Fruit fly (Drosophila melanogaster) whole organism, embryonic: ENCODE data around the gene Ctu2.

ENCODE experiments used
- CG10274 ChIP-seq: fragments of 200-800 bp; sonication (Bioruptor generic); optimal IDR thresholded peaks from 3 replicates; lab custom pipeline; 2017; ENCODE audit warnings: missing biosample characterization, mild to moderate bottlenecking, missing genetic modification characterization
- CG11560 ChIP-seq: fragments of 200-800 bp; sonication (Bioruptor generic); IDR thresholded peaks from 3 replicates; pipeline ENCODE4 v1.3.6; 2022; ENCODE audit warnings: missing biosample characterization, missing genetic modification characterization
- CG11723 ChIP-seq: fragments of 200-800 bp; sonication (Bioruptor generic); optimal IDR thresholded peaks from 2 replicates; lab custom pipeline; 2017; ENCODE audit warnings: missing biosample characterization, mild to moderate bottlenecking, missing genetic modification characterization
- CG12299 ChIP-seq: fragments of 200-800 bp; sonication (Bioruptor generic); optimal IDR thresholded peaks from 2 replicates; lab custom pipeline; 2018; ENCODE audit warnings: missing biosample characterization, mild to moderate bottlenecking, missing genetic modification characterization
- CG12942 ChIP-seq: fragments of 200-800 bp; sonication (Bioruptor generic); optimal IDR thresholded peaks from 3 replicates; lab custom pipeline; 2016; ENCODE audit warnings: missing biosample characterization, missing genetic modification characterization
- CG14710 ChIP-seq: fragments of 200-800 bp; sonication (Bioruptor generic); optimal IDR thresholded peaks from 3 replicates; lab custom pipeline; 2019; ENCODE audit warnings: missing biosample characterization, mild to moderate bottlenecking, missing genetic modification characterization, moderate library complexity
- CG15601 ChIP-seq: fragments of 200-800 bp; sonication (Bioruptor generic); optimal IDR thresholded peaks from 3 replicates; lab custom pipeline; 2019; ENCODE audit warnings: missing biosample characterization, mild to moderate bottlenecking, missing genetic modification characterization, moderate library complexity
- CG16815 ChIP-seq: fragments of 200-800 bp; sonication (Bioruptor generic); optimal IDR thresholded peaks from 3 replicates; lab custom pipeline; 2017; ENCODE audit warnings: missing biosample characterization, mild to moderate bottlenecking, missing genetic modification characterization
- CG17568 ChIP-seq: fragments of 200-800 bp; sonication (Bioruptor generic); optimal IDR thresholded peaks from 2 replicates; lab custom pipeline; 2018; ENCODE audit warnings: missing biosample characterization, mild to moderate bottlenecking, missing genetic modification characterization, moderate library complexity
- CG18599 ChIP-seq: fragments of 200-800 bp; sonication (Bioruptor generic); optimal IDR thresholded peaks from 3 replicates; lab custom pipeline; 2017; ENCODE audit warnings: missing biosample characterization, missing genetic modification characterization, mild to moderate bottlenecking, moderate library complexity, missing genetic modification reagents
- CG2678 ChIP-seq: fragments of 200-800 bp; sonication (Bioruptor generic); optimal IDR thresholded peaks from 3 replicates; lab custom pipeline; 2019; ENCODE audit warnings: missing biosample characterization, mild to moderate bottlenecking, missing genetic modification characterization, moderate library complexity
- CG2889 ChIP-seq: fragments of 200-800 bp; sonication (Bioruptor generic); IDR thresholded peaks from 3 replicates; pipeline ENCODE4 v1.3.6; 2022; ENCODE audit warnings: missing biosample characterization, missing genetic modification characterization
- CG30020 ChIP-seq: fragments of 200-800 bp; optimal IDR thresholded peaks from 2 replicates; lab custom pipeline; 2019; ENCODE audit warnings: missing biosample characterization, mild to moderate bottlenecking, missing genetic modification characterization, moderate library complexity
- CG30431 ChIP-seq: fragments of 200-800 bp; sonication (Bioruptor generic); optimal IDR thresholded peaks from 2 replicates; lab custom pipeline; 2017; ENCODE audit warnings: missing biosample characterization, missing genetic modification characterization
- CG31365 ChIP-seq: fragments of 200-800 bp; sonication (Bioruptor generic); optimal IDR thresholded peaks from 2 replicates; lab custom pipeline; 2018; ENCODE audit warnings: missing biosample characterization, mild to moderate bottlenecking, missing genetic modification characterization
- CG3995 ChIP-seq: fragments of 200-800 bp; sonication (Bioruptor generic); optimal IDR thresholded peaks from 3 replicates; lab custom pipeline; 2016; ENCODE audit warnings: missing biosample characterization, missing genetic modification characterization
- CG4730 ChIP-seq: fragments of 200-800 bp; sonication (Bioruptor generic); IDR thresholded peaks from 2 replicates; pipeline ENCODE4 v1.3.6; 2022; ENCODE audit warnings: missing biosample characterization, missing genetic modification characterization
- CG6854 ChIP-seq: fragments of 200-800 bp; sonication (Bioruptor generic); optimal IDR thresholded peaks from 3 replicates; lab custom pipeline; 2017; ENCODE audit warnings: missing biosample characterization, mild to moderate bottlenecking, missing genetic modification characterization
- CG8944 ChIP-seq: fragments of 200-800 bp; sonication (Bioruptor generic); optimal IDR thresholded peaks from 3 replicates; lab custom pipeline; 2016; ENCODE audit warnings: missing biosample characterization, missing genetic modification characterization
- Camta ChIP-seq: fragments of 200-800 bp; sonication (Bioruptor generic); optimal IDR thresholded peaks from 2 replicates; lab custom pipeline; 2016; ENCODE audit warnings: missing biosample characterization, missing genetic modification characterization
- D ChIP-seq, 2 experiments: fragments of 200-800 bp in 1 of 2; fragments of >200 bp in 1 of 2; sonication (Bioruptor generic) in 1 of 2; optimal IDR thresholded peaks; 2 replicates in 1 of 2; 3 replicates in 1 of 2; lab custom pipeline; 2017; ENCODE audit warnings: mild to moderate bottlenecking in 1 of 2, missing biosample characterization in 1 of 2, missing genetic modification characterization in 1 of 2, missing genetic modification reagents in 1 of 2
- Dbx ChIP-seq: fragments of 200-800 bp; sonication (Bioruptor generic); IDR thresholded peaks from 3 replicates; pipeline ENCODE4 v1.3.6; 2022; ENCODE audit warnings: missing biosample characterization, missing genetic modification characterization
- Dll ChIP-seq: fragments of 200-800 bp; sonication (Bioruptor generic); IDR thresholded peaks from 4 replicates; pipeline ENCODE4 v1.3.6; 2022; ENCODE audit warnings: missing biosample characterization, missing genetic modification characterization; ENCODE audit not compliant: partially characterized antibody
- E2f2 ChIP-seq: fragments of 200-800 bp; sonication (Bioruptor generic); IDR thresholded peaks from 2 replicates; pipeline ENCODE4 v1.3.6; 2022; ENCODE audit warnings: missing biosample characterization, missing genetic modification characterization
- Eip74EF ChIP-seq, 2 experiments: fragments of 200-800 bp in 1 of 2; fragments of >200 bp in 1 of 2; sonication (Bioruptor generic) in 1 of 2; optimal IDR thresholded peaks; 2 replicates each; lab custom pipeline; 2017 to 2019; ENCODE audit warnings: missing biosample characterization in 2 of 2, missing genetic modification characterization in 2 of 2, mild to moderate bottlenecking in 1 of 2, moderate library complexity in 1 of 2
- Meics ChIP-seq: fragments of 200-800 bp; sonication (Bioruptor generic); optimal IDR thresholded peaks from 2 replicates; lab custom pipeline; 2017; ENCODE audit warnings: missing biosample characterization, mild to moderate bottlenecking, missing genetic modification characterization
- Myb ChIP-seq: fragments of 200-800 bp; sonication (Bioruptor generic); optimal IDR thresholded peaks from 2 replicates; lab custom pipeline; 2016; ENCODE audit warnings: missing biosample characterization, missing genetic modification characterization
- NC2α ChIP-seq: fragments of 200-800 bp; sonication (Bioruptor generic); optimal IDR thresholded peaks from 2 replicates; lab custom pipeline; 2016; ENCODE audit warnings: missing biosample characterization, missing genetic modification characterization
- NfI ChIP-seq: fragments of 200-800 bp; sonication (Bioruptor generic); optimal IDR thresholded peaks from 3 replicates; lab custom pipeline; 2018; ENCODE audit warnings: missing biosample characterization, mild to moderate bottlenecking, missing genetic modification characterization, moderate library complexity
- Scr ChIP-seq: fragments of 200-800 bp; sonication (Bioruptor generic); IDR thresholded peaks from 2 replicates; pipeline ENCODE4 v1.3.6; 2022; ENCODE audit warnings: missing biosample characterization, missing genetic modification characterization; ENCODE audit not compliant: partially characterized antibody
- Six4 ChIP-seq: fragments of 200-800 bp; sonication (Bioruptor generic); optimal IDR thresholded peaks from 2 replicates; lab custom pipeline; 2016; ENCODE audit warnings: missing biosample characterization, missing genetic modification characterization
- Sox100B ChIP-seq: fragments of 200-800 bp; sonication (Bioruptor generic); optimal IDR thresholded peaks from 3 replicates; lab custom pipeline; 2018; ENCODE audit warnings: missing biosample characterization, mild to moderate bottlenecking, missing genetic modification characterization
- crol ChIP-seq: fragments of 200-800 bp; sonication (Bioruptor generic); IDR thresholded peaks from 2 replicates; pipeline ENCODE4 v1.3.6; 2022; ENCODE audit warnings: missing biosample characterization, missing genetic modification characterization
- cwo ChIP-seq: fragments of 200-800 bp; sonication (Bioruptor generic); optimal IDR thresholded peaks from 3 replicates; lab custom pipeline; 2017; ENCODE audit warnings: missing biosample characterization, missing genetic modification characterization, mild to moderate bottlenecking, moderate library complexity, missing genetic modification reagents
- en ChIP-seq: fragments of 200-800 bp; sonication (Bioruptor generic); optimal IDR thresholded peaks from 2 replicates; lab custom pipeline; 2016; ENCODE audit warnings: missing biosample characterization, missing genetic modification characterization
- eyg ChIP-seq: fragments of 200-800 bp; sonication (Bioruptor generic); optimal IDR thresholded peaks from 3 replicates; lab custom pipeline; 2016; ENCODE audit warnings: missing biosample characterization, missing genetic modification characterization
- gsb-n ChIP-seq: fragments of 200-800 bp; sonication (Bioruptor generic); optimal IDR thresholded peaks from 3 replicates; lab custom pipeline; 2018; ENCODE audit warnings: missing biosample characterization, mild to moderate bottlenecking, missing genetic modification characterization
- her ChIP-seq: fragments of 200-800 bp; sonication (Bioruptor generic); optimal IDR thresholded peaks from 2 replicates; lab custom pipeline; 2016; ENCODE audit warnings: missing biosample characterization, missing genetic modification characterization
- hth ChIP-seq: fragments of >200 bp; optimal IDR thresholded peaks from 2 replicates; lab custom pipeline; 2017; ENCODE audit warnings: inconsistent platforms
- ind ChIP-seq: fragments of 200-800 bp; sonication (Bioruptor generic); optimal IDR thresholded peaks from 3 replicates; lab custom pipeline; 2016; ENCODE audit warnings: missing biosample characterization, missing genetic modification characterization
- ken ChIP-seq: fragments of 200-800 bp; sonication (Bioruptor generic); IDR thresholded peaks from 3 replicates; pipeline ENCODE4 v1.3.6; 2022; ENCODE audit warnings: missing biosample characterization, missing genetic modification characterization
- klu ChIP-seq: fragments of 200-800 bp; sonication (Bioruptor generic); IDR thresholded peaks from 2 replicates; pipeline ENCODE4 v1.3.6; 2022; ENCODE audit warnings: missing biosample characterization, missing genetic modification characterization
- kni ChIP-seq: fragments of 200-800 bp; sonication (Bioruptor generic); optimal IDR thresholded peaks from 3 replicates; lab custom pipeline; 2017; ENCODE audit warnings: mild to moderate bottlenecking, missing biosample characterization, missing genetic modification reagents, missing genetic modification characterization
- lbe ChIP-seq: fragments of 200-800 bp; sonication (Bioruptor generic); optimal IDR thresholded peaks from 2 replicates; lab custom pipeline; 2016; ENCODE audit warnings: missing biosample characterization, mild to moderate bottlenecking, missing genetic modification characterization
- luna ChIP-seq: fragments of 200-800 bp; sonication (Bioruptor generic); optimal IDR thresholded peaks from 2 replicates; lab custom pipeline; 2016; ENCODE audit warnings: missing biosample characterization, missing genetic modification characterization
- pb ChIP-seq: fragments of 200-800 bp; sonication (Bioruptor generic); optimal IDR thresholded peaks from 3 replicates; lab custom pipeline; 2016; ENCODE audit warnings: missing biosample characterization, missing genetic modification characterization
- pnt ChIP-seq: fragments of 200-800 bp; sonication (Bioruptor generic); optimal IDR thresholded peaks from 3 replicates; lab custom pipeline; 2016; ENCODE audit warnings: missing biosample characterization, missing genetic modification characterization
- sima ChIP-seq: fragments of 200-800 bp; sonication (Bioruptor generic); optimal IDR thresholded peaks from 2 replicates; lab custom pipeline; 2016; ENCODE audit warnings: missing biosample characterization, missing genetic modification characterization
- sisA ChIP-seq: fragments of 200-800 bp; sonication (Bioruptor generic); IDR thresholded peaks from 2 replicates; pipeline ENCODE4 v1.3.6; 2022; ENCODE audit warnings: missing biosample characterization, missing genetic modification characterization
- slp2 ChIP-seq: fragments of 200-800 bp; sonication (Bioruptor generic); optimal IDR thresholded peaks from 2 replicates; lab custom pipeline; 2016; ENCODE audit warnings: missing biosample characterization, missing genetic modification characterization
- tup ChIP-seq: fragments of 200-800 bp; sonication (Bioruptor generic); optimal IDR thresholded peaks from 2 replicates; lab custom pipeline; 2016; ENCODE audit warnings: missing biosample characterization, mild to moderate bottlenecking, missing genetic modification characterization, moderate library complexity

The Ctu2 gene

DNA sequence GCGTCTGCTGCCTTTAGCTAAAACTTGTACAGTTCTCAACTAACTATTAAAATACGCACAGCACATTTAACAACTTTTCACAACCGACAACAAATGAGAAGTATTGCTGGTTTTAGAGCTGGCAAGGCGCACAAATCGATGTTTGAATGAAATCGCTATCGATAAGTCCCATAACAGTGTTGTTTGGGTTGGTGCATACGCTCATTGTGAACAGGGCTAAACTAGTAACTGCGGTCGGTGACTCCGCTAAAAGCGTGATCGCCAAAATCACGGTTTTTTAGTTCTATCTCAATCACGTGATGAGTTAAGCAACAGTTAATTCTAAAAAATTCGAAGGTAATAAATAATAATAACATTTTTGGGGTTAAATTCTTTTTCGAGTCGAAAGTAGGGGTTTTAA, 39.7 kb downstream of the Ctu2 start, which contains the start of gene Top2 (continued):
- peak; percentile 48 for TF ChIP-seq NfI (GFP tag; lab: Kevin White, UChicago)
- peak; percentile 70 for TF ChIP-seq CG30020 (tag; lab: Kevin White, UChicago)
- TF ChIP-seq sima (GFP tag; lab: Kevin White, UChicago), result no peak
- TF ChIP-seq CG18599, result no peak
- TF ChIP-seq CG16815 (GFP tag; lab: Kevin White, UChicago), result peak; percentile 11
- no peak for TF ChIP-seq D (optimal IDR thresholded peaks at IDR 0.05; lab: Kevin White, UChicago)
- TF ChIP-seq D (GFP tag; optimal IDR thresholded peaks at IDR 0.05; lab: Kevin White, UChicago), result no peak
- no peak for TF ChIP-seq CG4730
- no peak for TF ChIP-seq CG6854 (GFP tag; lab: Kevin White, UChicago)
- TF ChIP-seq CG3995 (GFP tag; lab: Kevin White, UChicago), result peak; percentile 100
- no peak for TF ChIP-seq CG10274
- TF ChIP-seq luna (GFP tag; lab: Kevin White, UChicago), result no peak
- TF ChIP-seq CG31365, result no peak
- TF ChIP-seq en, result no peak
- TF ChIP-seq Eip74EF (GFP tag; optimal IDR thresholded peaks at IDR 0.05; lab: Kevin White, UChicago), result no peak
- TF ChIP-seq cwo, result peak; percentile 87
- no peak for TF ChIP-seq Meics (GFP tag; lab: Kevin White, UChicago)
- TF ChIP-seq ind (GFP tag; lab: Kevin White, UChicago), result peak; percentile 35
- no peak for TF ChIP-seq CG11723 (GFP tag; lab: Kevin White, UChicago)
- no peak for TF ChIP-seq lbe (GFP tag; lab: Kevin White, UChicago)
- no peak for TF ChIP-seq pnt (GFP tag; lab: Kevin White, UChicago)
- no peak for TF ChIP-seq kni (GFP tag; lab: Kevin White, UChicago)
- no peak for TF ChIP-seq sisA (GFP tag; lab: Robert Waterston, UW)
- TF ChIP-seq Camta, result peak; percentile 23
- TF ChIP-seq CG30431 (GFP tag; lab: Kevin White, UChicago), result no peak
- TF ChIP-seq CG2889, result no peak
- TF ChIP-seq CG12299 (tag; lab: Kevin White, UChicago), result no peak
- TF ChIP-seq hth, result no peak
- no peak for TF ChIP-seq Six4 (GFP tag; lab: Kevin White, UChicago)
- peak; percentile 80 for TF ChIP-seq Dll (GFP tag; lab: Robert Waterston, UW)
- TF ChIP-seq CG2678 (tag; lab: Kevin White, UChicago), result no peak
- peak; percentile 3 for TF ChIP-seq CG12942 (GFP tag; lab: Kevin White, UChicago)
- peak; percentile 76 for TF ChIP-seq E2f2 (GFP tag; lab: Robert Waterston, UW)
- peak; percentile 73 for TF ChIP-seq her (GFP tag; lab: Kevin White, UChicago)
- peak; percentile 27 for TF ChIP-seq gsb-n (tag; lab: Kevin White, UChicago)
- no peak for TF ChIP-seq eyg
- 0 out of 3 replicates have a peak, but pooled peaks have one; percentile 20 for TF ChIP-seq Dbx (GFP tag; lab: Robert Waterston, UW)
- TF ChIP-seq Scr, result peak; percentile 76
- no peak; the same call in 1 of the 2 replicates for TF ChIP-seq klu
- TF ChIP-seq Sox100B (GFP tag; lab: Kevin White, UChicago), result no peak
- TF ChIP-seq NC2α (GFP tag; lab: Kevin White, UChicago), result no peak
- no peak for TF ChIP-seq tup (GFP tag; lab: Kevin White, UChicago)
- TF ChIP-seq CG15601 (tag; lab: Kevin White, UChicago), result peak; percentile 36
- no peak for TF ChIP-seq crol (GFP tag; lab: Robert Waterston, UW)
- peak; percentile 37 for TF ChIP-seq pb (GFP tag; lab: Kevin White, UChicago)
- TF ChIP-seq slp2 (GFP tag; lab: Kevin White, UChicago), result no peak
- TF ChIP-seq Myb (GFP tag; lab: Kevin White, UChicago), result peak; percentile 89
- TF ChIP-seq CG17568 (GFP tag; lab: Kevin White, UChicago), result no peak
- 0 out of 3 replicates have a peak, but pooled peaks have one; percentile 7 for TF ChIP-seq ken
- TF ChIP-seq CG8944 (GFP tag; lab: Kevin White, UChicago), result no peak
- peak; percentile 94 for TF ChIP-seq CG14710 (tag; lab: Kevin White, UChicago)
- TF ChIP-seq CG11560 (tag; lab: Robert Waterston, UW), result peak; percentile 79; the same call in 2 of the 3 replicates
